Worm (Caenorhabditis elegans) whole organism, young adult: Measurements from ENCODE around the gene F49E2.5.

Experiments
- C06A6.2 ChIP-seq: fragments of 200-800 bp; sonication (Bioruptor generic); conservative IDR thresholded peaks from 2 replicates; pipeline ENCODE4 v1.3.6; 2022; ENCODE audit warnings: missing genetic modification characterization, missing compliant biosample characterization
- D2030.7 ChIP-seq: fragments of 200-800 bp; sonication (Bioruptor generic); IDR thresholded peaks from 2 replicates; pipeline ENCODE4 v1.3.6; 2022; ENCODE audit warnings: missing genetic modification reagents, missing genetic modification characterization, missing compliant biosample characterization
- F23B12.7 ChIP-seq: sonication (generic microtip); optimal IDR thresholded peaks from 2 replicates; lab custom pipeline; 2017; ENCODE audit warnings: missing genetic modification characterization, mild to moderate bottlenecking, missing compliant biosample characterization, antibody characterized with exemption, moderate library complexity; ENCODE audit not compliant: insufficient read depth
- F49E8.2 ChIP-seq: sonication (generic microtip); optimal IDR thresholded peaks from 3 replicates; lab custom pipeline; 2017; ENCODE audit warnings: missing genetic modification characterization, mild to moderate bottlenecking, missing compliant biosample characterization, antibody characterized with exemption, moderate library complexity; ENCODE audit not compliant: insufficient read depth
- F57C9.4 ChIP-seq: sonication (generic microtip); optimal IDR thresholded peaks from 2 replicates; lab custom pipeline; 2017; ENCODE audit warnings: mild to moderate bottlenecking, missing genetic modification characterization, missing compliant biosample characterization
- K11D2.4 ChIP-seq: fragments of 200-800 bp; sonication (Bioruptor generic); IDR thresholded peaks from 2 replicates; pipeline ENCODE4 v1.3.6; 2022; ENCODE audit warnings: missing genetic modification reagents, missing genetic modification characterization, missing compliant biosample characterization
- K12H6.12 ChIP-seq: fragments of 200-800 bp; sonication (Bioruptor generic); optimal IDR thresholded peaks from 2 replicates; lab custom pipeline; 2018; ENCODE audit warnings: mild to moderate bottlenecking, missing genetic modification characterization, missing compliant biosample characterization
- T07F8.4 ChIP-seq: sonication (generic microtip); optimal IDR thresholded peaks from 2 replicates; lab custom pipeline; 2016; ENCODE audit warnings: mild to moderate bottlenecking, missing genetic modification characterization, moderate library complexity, missing compliant biosample characterization
- T26A5.8 ChIP-seq: sonication (generic microtip); optimal IDR thresholded peaks from 2 replicates; lab custom pipeline; 2016; ENCODE audit warnings: missing genetic modification characterization, missing compliant biosample characterization
- Y53G8AR.9 ChIP-seq: fragments of 200-800 bp; sonication (Bioruptor generic); conservative IDR thresholded peaks from 2 replicates; pipeline ENCODE4 v1.3.6; 2022; ENCODE audit warnings: missing genetic modification reagents, missing genetic modification characterization, missing compliant biosample characterization
- Y56A3A.18 ChIP-seq: fragments of 200-800 bp; sonication (Bioruptor generic); IDR thresholded peaks from 2 replicates; pipeline ENCODE4 v1.3.6; 2022; ENCODE audit warnings: missing genetic modification reagents, missing genetic modification characterization, missing compliant biosample characterization
- Y95B8A.8 ChIP-seq: fragments of 200-800 bp; sonication (Bioruptor generic); IDR thresholded peaks from 2 replicates; pipeline ENCODE4 v1.3.6; 2022; ENCODE audit warnings: missing genetic modification reagents, missing genetic modification characterization, missing compliant biosample characterization
- ZK185.1 ChIP-seq: sonication (generic microtip); optimal IDR thresholded peaks from 2 replicates; lab custom pipeline; 2016; ENCODE audit warnings: mild to moderate bottlenecking, missing genetic modification characterization, missing compliant biosample characterization; ENCODE audit not compliant: poor library complexity, severe bottlenecking
- ama-1 ChIP-seq, 3 experiments: fragments of 150-350 bp in 1 of 3; sonication (generic microtip) in 2 of 3; optimal IDR thresholded peaks; 2 replicates each; lab custom pipeline; 2014 to 2018; ENCODE audit warnings: missing biosample characterization in 2 of 3, missing genetic modification characterization in 2 of 3, missing genetic modification reagents in 2 of 3
- aptf-3 ChIP-seq: fragments of 200-800 bp; sonication (Bioruptor generic); IDR thresholded peaks from 2 replicates; pipeline ENCODE4 v1.3.6; 2022; ENCODE audit warnings: missing genetic modification characterization, missing compliant biosample characterization
- athp-1 ChIP-seq: sonication (generic microtip); optimal IDR thresholded peaks from 2 replicates; lab custom pipeline; 2017; ENCODE audit warnings: mild to moderate bottlenecking, missing genetic modification characterization, missing compliant biosample characterization
- attf-5 ChIP-seq: fragments of 200-800 bp; sonication (Bioruptor generic); optimal IDR thresholded peaks from 2 replicates; lab custom pipeline; 2018; ENCODE audit warnings: mild to moderate bottlenecking, missing genetic modification characterization, missing compliant biosample characterization
- ceh-79 ChIP-seq: sonication (generic microtip); optimal IDR thresholded peaks from 2 replicates; lab custom pipeline; 2017; ENCODE audit warnings: mild to moderate bottlenecking, missing genetic modification characterization, missing compliant biosample characterization
- dpff-1 ChIP-seq: sonication (generic microtip); optimal IDR thresholded peaks from 2 replicates; lab custom pipeline; 2017; ENCODE audit warnings: mild to moderate bottlenecking, missing genetic modification characterization, missing compliant biosample characterization
- ekl-4 ChIP-seq: fragments of 200-800 bp; sonication (Bioruptor generic); IDR thresholded peaks from 2 replicates; pipeline ENCODE4 v1.3.6; 2022; ENCODE audit warnings: missing genetic modification reagents, missing genetic modification characterization, missing compliant biosample characterization
- fkh-3 ChIP-seq: sonication (generic microtip); optimal IDR thresholded peaks from 2 replicates; lab custom pipeline; 2016; ENCODE audit warnings: mild to moderate bottlenecking, missing genetic modification characterization, missing compliant biosample characterization
- gei-17 ChIP-seq: fragments of 200-800 bp; sonication (Bioruptor generic); optimal IDR thresholded peaks from 2 replicates; lab custom pipeline; 2018; ENCODE audit warnings: mild to moderate bottlenecking, missing genetic modification characterization, missing compliant biosample characterization
- him-1 ChIP-seq: sonication (generic microtip); optimal IDR thresholded peaks from 2 replicates; lab custom pipeline; 2016; ENCODE audit warnings: missing genotype, missing genetic modification reagents, missing genetic modification characterization, missing compliant biosample characterization
- hmg-20 ChIP-seq: fragments of 200-800 bp; sonication (Bioruptor generic); IDR thresholded peaks from 2 replicates; pipeline ENCODE4 v1.3.6; 2022; ENCODE audit warnings: missing genetic modification reagents, missing genetic modification characterization, missing compliant biosample characterization
- hsf-1 ChIP-seq: fragments of 200-800 bp; sonication (Bioruptor generic); IDR thresholded peaks from 2 replicates; pipeline ENCODE4 v1.3.6; 2022; ENCODE audit warnings: missing genetic modification reagents, missing genetic modification characterization, missing compliant biosample characterization
- lag-1 ChIP-seq: fragments of 200-800 bp; sonication (Bioruptor generic); IDR thresholded peaks from 2 replicates; pipeline ENCODE4 v1.3.6; 2022; ENCODE audit warnings: missing genetic modification reagents, missing genetic modification characterization, missing compliant biosample characterization
- let-526 ChIP-seq: fragments of 200-800 bp; sonication (Bioruptor generic); IDR thresholded peaks from 2 replicates; pipeline ENCODE4 v1.3.6; 2022; ENCODE audit warnings: missing genetic modification reagents, missing genetic modification characterization, missing compliant biosample characterization
- lin-35 ChIP-seq, 3 experiments: fragments of 150-350 bp in 2 of 3; sonication (generic microtip) in 1 of 3; optimal IDR thresholded peaks; 2 replicates each; lab custom pipeline; 2014 to 2018; ENCODE audit warnings: missing biosample characterization in 3 of 3, missing genetic modification characterization in 3 of 3, missing genetic modification reagents in 3 of 3
- lir-1 ChIP-seq: fragments of 200-800 bp; sonication (Bioruptor generic); conservative IDR thresholded peaks from 2 replicates; pipeline ENCODE4 v1.3.6; 2022; ENCODE audit warnings: missing genetic modification reagents, missing genetic modification characterization, missing compliant biosample characterization
- madf-3 ChIP-seq: fragments of 200-800 bp; sonication (Bioruptor generic); IDR thresholded peaks from 2 replicates; pipeline ENCODE4 v1.3.6; 2022; ENCODE audit warnings: missing genetic modification reagents, missing genetic modification characterization, missing compliant biosample characterization
- madf-6 ChIP-seq: fragments of 200-800 bp; sonication (Bioruptor generic); IDR thresholded peaks from 2 replicates; pipeline ENCODE4 v1.3.6; 2022; ENCODE audit warnings: missing genetic modification reagents, missing genetic modification characterization, missing compliant biosample characterization
- nfya-1 ChIP-seq: sonication (generic microtip); optimal IDR thresholded peaks from 2 replicates; lab custom pipeline; 2017; ENCODE audit warnings: antibody characterized with exemption, missing compliant biosample characterization, missing genetic modification characterization, borderline replicate concordance; ENCODE audit not compliant: insufficient read depth
- nfya-2 ChIP-seq: fragments of 200-800 bp; sonication (Bioruptor generic); IDR thresholded peaks from 2 replicates; pipeline ENCODE4 v1.3.6; 2022; ENCODE audit warnings: missing genetic modification reagents, missing genetic modification characterization, missing compliant biosample characterization
- nhr-90 ChIP-seq: sonication (generic microtip); optimal IDR thresholded peaks from 2 replicates; lab custom pipeline; 2016; ENCODE audit warnings: missing genotype, mild to moderate bottlenecking, missing genetic modification characterization, missing compliant biosample characterization
- rpc-1 ChIP-seq, 2 experiments: fragments of 150-350 bp in 1 of 2; sonication (generic microtip) in 1 of 2; optimal IDR thresholded peaks; 2 replicates each; lab custom pipeline; 2014 to 2018; ENCODE audit warnings: missing biosample characterization in 1 of 2, missing genetic modification characterization in 1 of 2, missing genetic modification reagents in 1 of 2, missing genotype in 1 of 2
- snpc-1.1 ChIP-seq: sonication (generic microtip); optimal IDR thresholded peaks from 2 replicates; lab custom pipeline; 2017; ENCODE audit warnings: missing genetic modification characterization, mild to moderate bottlenecking, missing compliant biosample characterization, antibody characterized with exemption, moderate library complexity, missing genotype, missing genetic modification reagents; ENCODE audit not compliant: insufficient read depth
- sptf-2 ChIP-seq: fragments of 200-800 bp; sonication (Bioruptor generic); optimal IDR thresholded peaks from 2 replicates; lab custom pipeline; 2018; ENCODE audit warnings: mild to moderate bottlenecking, missing genetic modification characterization, missing compliant biosample characterization
- unc-62 ChIP-seq: fragments of 150-350 bp; optimal IDR thresholded peaks from 2 replicates; lab custom pipeline; 2014; ENCODE audit warnings: missing biosample characterization, missing genetic modification reagents, missing genetic modification characterization
- xnd-1 ChIP-seq: sonication (generic microtip); optimal IDR thresholded peaks from 2 replicates; lab custom pipeline; 2016; ENCODE audit warnings: missing genotype, missing genetic modification reagents, missing genetic modification characterization, missing compliant biosample characterization
- zfh-2 ChIP-seq: fragments of 200-800 bp; sonication (Bioruptor generic); conservative IDR thresholded peaks from 2 replicates; pipeline ENCODE4 v1.3.6; 2022; ENCODE audit warnings: missing genetic modification reagents, missing genetic modification characterization, missing compliant biosample characterization
- ztf-25 ChIP-seq: fragments of 200-800 bp; sonication (Bioruptor generic); IDR thresholded peaks from 2 replicates; pipeline ENCODE4 v1.3.6; 2022; ENCODE audit warnings: missing genetic modification reagents, missing genetic modification characterization, missing compliant biosample characterization
- ztf-3 ChIP-seq: fragments of 200-800 bp; sonication (Bioruptor generic); optimal IDR thresholded peaks from 2 replicates; lab custom pipeline; 2018; ENCODE audit warnings: mild to moderate bottlenecking, missing genetic modification characterization, missing compliant biosample characterization

F49E2.5 gene

DNA sequence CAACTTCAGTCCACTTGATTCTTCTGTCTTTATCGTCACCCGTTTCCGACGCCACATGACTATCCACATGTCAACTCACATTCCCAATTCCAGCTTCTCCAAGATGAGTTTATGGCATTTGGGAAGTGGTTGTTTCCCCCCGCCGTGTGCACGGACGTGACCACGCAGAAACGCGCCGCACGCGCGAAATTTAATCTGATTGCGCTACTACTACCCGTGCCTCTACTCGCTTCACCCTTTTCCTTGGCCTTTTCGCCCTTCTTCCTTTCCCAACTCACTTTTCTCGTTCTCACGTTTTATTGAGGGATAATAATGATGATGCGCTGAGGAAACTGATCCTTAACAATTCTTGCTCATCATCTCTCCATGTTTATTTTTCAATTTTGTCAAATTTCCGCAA lies 37.1 kb upstream of the F49E2.5 start:
- TF ChIP-seq ceh-79, result no peak
- TF ChIP-seq Y56A3A.18, result no peak
- no peak for TF ChIP-seq nfya-2
- TF ChIP-seq him-1 (tag; lab: Kevin White, UChicago), result no peak
- no peak for TF ChIP-seq aptf-3 (GFP tag; lab: Robert Waterston, UW)
- TF ChIP-seq F49E8.2 (tag; lab: Kevin White, UChicago), result no peak
- no peak for TF ChIP-seq F23B12.7 (tag; lab: Kevin White, UChicago)
- TF ChIP-seq madf-6 (GFP tag; lab: Robert Waterston, UW), result 0 out of 2 replicates have a peak, but pooled peaks have one; percentile 9
- TF ChIP-seq lin-35 (GFP tag; optimal IDR thresholded peaks at IDR 0.05; lab: Kevin White, UChicago), result no peak
- TF ChIP-seq Y95B8A.8 (GFP tag; lab: Robert Waterston, UW), result no peak
- TF ChIP-seq snpc-1.1, result no peak
- peak; percentile 48; the same call in 1 of the 2 replicates for TF ChIP-seq zfh-2
- no peak for TF ChIP-seq unc-62
- no peak for TF ChIP-seq gei-17 (GFP tag; lab: Kevin White, UChicago)
- TF ChIP-seq madf-3 (GFP tag; lab: Robert Waterston, UW), result no peak
- no peak for TF ChIP-seq attf-5

DNA sequence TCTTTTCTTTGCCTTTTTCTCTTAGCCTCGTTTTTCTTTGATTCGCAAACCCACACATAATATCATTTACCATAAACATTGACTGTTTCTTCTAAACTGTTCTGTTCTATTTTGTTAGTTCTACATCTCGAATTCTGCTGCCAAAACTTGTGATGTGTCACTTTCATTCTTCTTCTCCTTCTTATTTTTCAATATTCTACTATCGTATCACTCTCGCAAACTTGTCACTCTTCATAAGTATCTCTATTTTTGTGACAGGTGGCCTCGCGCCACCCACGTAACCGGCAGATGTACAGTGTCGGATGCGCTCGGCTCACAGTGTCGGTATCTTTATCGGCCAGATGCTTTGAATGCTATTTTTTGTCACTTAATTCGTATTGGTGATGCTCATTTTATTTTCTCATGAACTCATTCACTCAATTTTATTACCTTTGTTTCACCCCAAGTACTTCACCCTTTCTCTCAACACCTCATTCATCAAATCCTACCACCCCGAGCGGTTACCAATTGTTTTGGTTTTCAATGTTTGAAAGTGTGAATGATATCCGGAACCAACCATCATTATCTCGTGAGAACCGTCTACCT lies 34.9 kb upstream of the F49E2.5 start:
- TF ChIP-seq hsf-1 (no peak), dpff-1 (tag; lab: Kevin White, UChicago) (no peak), rpc-1 (optimal IDR thresholded peaks at IDR 0.05; lab: Kevin White, UChicago) (no peak), rpc-1 (tag; optimal IDR thresholded peaks at IDR 0.05; lab: Kevin White, UChicago) (no peak), T07F8.4 (no peak), F57C9.4 (tag; lab: Kevin White, UChicago) (no peak), attf-5 (no peak), xnd-1 (no peak), sptf-2 (GFP tag; lab: Kevin White, UChicago) (no peak), athp-1 (tag; lab: Kevin White, UChicago) (no peak), lin-35 (GFP tag; optimal IDR thresholded peaks at IDR 0.05; lab: Kevin White, UChicago) (no peak), Y53G8AR.9 (no peak), D2030.7 (no peak), C06A6.2 (no peak), nhr-90 (no peak), lir-1 (GFP tag; lab: Robert Waterston, UW) (no peak), madf-3 (GFP tag; lab: Robert Waterston, UW) (no peak), ztf-25 (no peak), ama-1 (optimal IDR thresholded peaks at IDR 0.05; lab: Kevin White, UChicago) (no peak), ama-1 (GFP tag; optimal IDR thresholded peaks at IDR 0.05; lab: Kevin White, UChicago) (no peak), lag-1 (no peak)
- TF ChIP-seq, all 124 proteins: peak for 0

DNA sequence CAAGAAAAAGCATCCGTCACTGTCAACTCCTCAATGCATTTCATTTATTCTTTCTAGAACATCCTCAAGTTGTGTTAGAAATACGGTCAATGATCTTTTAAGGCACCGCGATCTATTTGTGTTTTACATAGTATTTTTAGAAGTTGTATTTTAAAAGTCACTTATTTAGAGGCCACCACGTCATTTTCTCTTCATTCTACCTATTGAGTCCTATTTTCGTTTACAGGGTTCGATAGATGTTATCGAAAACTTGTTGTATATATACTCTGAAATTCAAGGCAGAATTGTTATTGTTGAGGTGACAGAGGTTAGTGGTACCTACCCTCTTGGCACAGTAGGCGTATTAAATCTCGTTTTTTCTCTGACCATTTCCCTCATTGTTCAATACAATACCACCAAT lies 33.9 kb upstream of the F49E2.5 start:
- TF ChIP-seq F23B12.7 (tag; lab: Kevin White, UChicago) (no peak), gei-17 (GFP tag; lab: Kevin White, UChicago) (no peak), K12H6.12 (tag; lab: Kevin White, UChicago) (no peak), ekl-4 (no peak), hmg-20 (GFP tag; lab: Robert Waterston, UW) (no peak), let-526 (GFP tag; lab: Robert Waterston, UW) (no peak), fkh-3 (tag; lab: Kevin White, UChicago) (no peak), nfya-1 (no peak), Y53G8AR.9 (no peak), ztf-3 (GFP tag; lab: Kevin White, UChicago) (no peak), attf-5 (no peak), T07F8.4 (no peak), ZK185.1 (tag; lab: Kevin White, UChicago) (no peak), K11D2.4 (no peak), T26A5.8 (tag; lab: Kevin White, UChicago) (no peak)
- TF ChIP-seq, all 124 proteins: peak for 0
